Fruit fly (Drosophila melanogaster): ENCODE data around the gene CG31463.

dm6 chr3R:8287697-8288096, 4.4 kb upstream of the CG31463 start, which contains the start of gene Nazo:
- TF ChIP-seq gl (tag; optimal IDR thresholded peaks at IDR 0.05) (no peak), EcR (GFP tag; optimal IDR thresholded peaks at IDR 0.05) (no peak), Ets98B (GFP tag; IDR thresholded peaks at IDR 0.05) (no peak), CG9948 (tag; optimal IDR thresholded peaks at IDR 0.05) (no peak), CG10348 (GFP tag; IDR thresholded peaks at IDR 0.05) (no peak), Snoo (tag; optimal IDR thresholded peaks at IDR 0.05) (no peak), CG17806 (tag; optimal IDR thresholded peaks at IDR 0.05) (no peak)
